Fruit fly (Drosophila melanogaster) whole organism, adult: ENCODE results near the gene CG9550.

ENCODE experiments used
- CG14711 ChIP-seq: fragments of 200-800 bp; sonication (Bioruptor generic); optimal IDR thresholded peaks from 2 replicates; lab custom pipeline; 2018; ENCODE audit warnings: missing biosample characterization, mild to moderate bottlenecking, missing genetic modification characterization, moderate library complexity
- CG7045 ChIP-seq: fragments of 200-800 bp; sonication (Bioruptor generic); optimal IDR thresholded peaks from 2 replicates; lab custom pipeline; 2017; ENCODE audit warnings: missing biosample characterization, mild to moderate bottlenecking, missing genetic modification characterization
- cic ChIP-seq: fragments of 200-800 bp; sonication (Bioruptor generic); optimal IDR thresholded peaks from 2 replicates; lab custom pipeline; 2017; ENCODE audit warnings: missing biosample characterization, mild to moderate bottlenecking, missing genetic modification characterization, moderate library complexity
- kay ChIP-seq: fragments of 200-800 bp; sonication (Bioruptor generic); peaks from one replicate; lab custom pipeline; 2016; ENCODE audit warnings: missing biosample characterization, missing genetic modification characterization, borderline replicate concordance

- TF ChIP-seq kay (GFP tag; lab: Kevin White, UChicago) (no peak), cic (GFP tag; lab: Kevin White, UChicago) (peak; percentile 93), CG14711 (tag; lab: Kevin White, UChicago) (no peak), CG7045 (GFP tag; lab: Kevin White, UChicago) (no peak)
Measured at dm6 chr2L:6481310-6481738, 15.5 kb upstream of the CG9550 start.
